Fruit fly (Drosophila melanogaster): ENCODE data around the gene CG11037.

CG11037 gene

dm6 chr3L:20922279-20922830 is 38.8 kb downstream of the CG11037 start (continued):
- TF ChIP-seq pan (optimal IDR thresholded peaks at IDR 0.05) (no peak), pan (GFP tag; optimal IDR thresholded peaks at IDR 0.05 in 1 of 2, IDR thresholded peaks at IDR 0.05 in 1 of 2) (no peak), Xbp1 (GFP tag; optimal IDR thresholded peaks at IDR 0.05) (no peak), CG9797 (GFP tag; optimal IDR thresholded peaks at IDR 0.05) (no peak), gce (GFP tag; IDR thresholded peaks at IDR 0.05) (no peak), Hr51 (GFP tag; optimal IDR thresholded peaks at IDR 0.05) (no peak), CG32532 (GFP tag; IDR thresholded peaks at IDR 0.05) (no peak), CG11247 (GFP tag; IDR thresholded peaks at IDR 0.05) (no peak), ash1 (GFP tag; optimal IDR thresholded peaks at IDR 0.05) (no peak), rib (GFP tag; IDR thresholded peaks at IDR 0.05) (0 out of 2 replicates have a peak, but pooled peaks have one; percentile 42), disco-r (GFP tag; optimal IDR thresholded peaks at IDR 0.05) (no peak), Vsx1 (GFP tag; optimal IDR thresholded peaks at IDR 0.05) (peak; percentile 32), CG4404 (GFP tag; IDR thresholded peaks at IDR 0.05) (no peak), h (optimal IDR thresholded peaks at IDR 0.05) (no peak), pum (GFP tag; optimal IDR thresholded peaks at IDR 0.05) (no peak), vvl (GFP tag; IDR thresholded peaks at IDR 0.05) (peak; percentile 44; the same call in 1 of the 2 replicates), br (optimal IDR thresholded peaks at IDR 0.05) (no peak), lilli (GFP tag; optimal IDR thresholded peaks at IDR 0.05) (no peak), CG12391 (tag; optimal IDR thresholded peaks at IDR 0.05) (no peak), Ssrp (tag; optimal IDR thresholded peaks at IDR 0.05) (no peak), CG4820 (GFP tag; optimal IDR thresholded peaks at IDR 0.05) (no peak), CG17912 (GFP tag; optimal IDR thresholded peaks at IDR 0.05) (no peak), Dll (GFP tag; IDR thresholded peaks at IDR 0.05; ENCODE audit: partially characterized antibody) (no peak), CG7372 (GFP tag; IDR thresholded peaks at IDR 0.05) (no peak), CG6175 (GFP tag; IDR thresholded peaks at IDR 0.05) (0 out of 3 replicates have a peak, but pooled peaks have one; percentile 12), emc (GFP tag; optimal IDR thresholded peaks at IDR 0.05) (no peak), unpg (GFP tag; optimal IDR thresholded peaks at IDR 0.05) (no peak), kni (GFP tag; optimal IDR thresholded peaks at IDR 0.05) (peak; percentile 92), HHEX (GFP tag; optimal IDR thresholded peaks at IDR 0.05) (no peak), insv (GFP tag; optimal IDR thresholded peaks at IDR 0.05) (peak in 1 of 2 experiments; percentile 7), CG17568 (GFP tag; optimal IDR thresholded peaks at IDR 0.05) (peak; percentile 9), HLHmδ (GFP tag; optimal IDR thresholded peaks at IDR 0.05) (peak; percentile 30), sima (GFP tag; optimal IDR thresholded peaks at IDR 0.05) (no peak), zfh2 (GFP tag; optimal IDR thresholded peaks at IDR 0.05) (no peak), sd (tag; optimal IDR thresholded peaks at IDR 0.05) (peak; percentile 63), abd-A (tag; optimal IDR thresholded peaks at IDR 0.05) (no peak), Nf-YC (tag; optimal IDR thresholded peaks at IDR 0.05) (peak; percentile 25), Camta (GFP tag; optimal IDR thresholded peaks at IDR 0.05) (no peak), CG13296 (GFP tag; optimal IDR thresholded peaks at IDR 0.05) (no peak), dmrt99B (tag; optimal IDR thresholded peaks at IDR 0.05) (no peak), CG10209 (GFP tag; optimal IDR thresholded peaks at IDR 0.05) (no peak), otp (GFP tag; IDR thresholded peaks at IDR 0.05) (no peak; the same call in 2 of the 3 replicates), Atf6 (GFP tag; IDR thresholded peaks at IDR 0.05) (0 out of 2 replicates have a peak, but pooled peaks have one; percentile 19), chif (GFP tag; optimal IDR thresholded peaks at IDR 0.05) (no peak), pzg (GFP tag; optimal IDR thresholded peaks at IDR 0.05) (no peak), gcm (GFP tag; optimal IDR thresholded peaks at IDR 0.05) (peak; percentile 23), CG12104 (GFP tag; optimal IDR thresholded peaks at IDR 0.05) (no peak), Meics (GFP tag; optimal IDR thresholded peaks at IDR 0.05) (no peak), HmgD (GFP tag; optimal IDR thresholded peaks at IDR 0.05) (no peak), Nf-YA (GFP tag; IDR thresholded peaks at IDR 0.05) (no peak), CG14441 (GFP tag; IDR thresholded peaks at IDR 0.05) (no peak), usp (GFP tag; optimal IDR thresholded peaks at IDR 0.05) (no peak)
